Fruit fly (Drosophila melanogaster) whole organism, embryonic: ENCODE results near the gene DCTN6-p27.

Source experiments
- CG10543 ChIP-seq: fragments of 200-800 bp; sonication (Bioruptor generic); optimal IDR thresholded peaks from 3 replicates; lab custom pipeline; 2017; ENCODE audit warnings: missing biosample characterization, mild to moderate bottlenecking, missing genetic modification characterization, moderate library complexity
- CG14965 ChIP-seq: fragments of 200-800 bp; sonication (Bioruptor generic); optimal IDR thresholded peaks from 2 replicates; lab custom pipeline; 2016; ENCODE audit warnings: missing biosample characterization, missing genetic modification characterization, borderline replicate concordance
- CG1602 ChIP-seq: fragments of 200-800 bp; sonication (Bioruptor generic); optimal IDR thresholded peaks from 3 replicates; lab custom pipeline; 2016; ENCODE audit warnings: missing biosample characterization, missing genetic modification characterization
- CG17568 ChIP-seq: fragments of 200-800 bp; sonication (Bioruptor generic); optimal IDR thresholded peaks from 2 replicates; lab custom pipeline; 2018; ENCODE audit warnings: missing biosample characterization, mild to moderate bottlenecking, missing genetic modification characterization, moderate library complexity
- CG18262 ChIP-seq: fragments of 200-800 bp; optimal IDR thresholded peaks from 3 replicates; lab custom pipeline; 2019; ENCODE audit warnings: missing biosample characterization, mild to moderate bottlenecking, missing genetic modification characterization, moderate library complexity
- CG2889 ChIP-seq: fragments of 200-800 bp; sonication (Bioruptor generic); IDR thresholded peaks from 3 replicates; pipeline ENCODE4 v1.3.6; 2022; ENCODE audit warnings: missing biosample characterization, missing genetic modification characterization
- CG30431 ChIP-seq: fragments of 200-800 bp; sonication (Bioruptor generic); optimal IDR thresholded peaks from 2 replicates; lab custom pipeline; 2017; ENCODE audit warnings: missing biosample characterization, missing genetic modification characterization
- CG34422 ChIP-seq: fragments of 200-800 bp; sonication (Bioruptor generic); IDR thresholded peaks from 3 replicates; pipeline ENCODE4 v1.3.6; 2022; ENCODE audit warnings: missing biosample characterization, missing genetic modification characterization
- CG5245 ChIP-seq: fragments of 200-800 bp; sonication (Bioruptor generic); optimal IDR thresholded peaks from 3 replicates; lab custom pipeline; 2016; ENCODE audit warnings: missing biosample characterization, missing genetic modification characterization
- CG6175 ChIP-seq: fragments of 200-800 bp; sonication (Bioruptor generic); IDR thresholded peaks from 3 replicates; pipeline ENCODE4 v1.3.6; 2022; ENCODE audit warnings: missing biosample characterization, missing genetic modification characterization
- CG6254 ChIP-seq: fragments of 200-800 bp; sonication (Bioruptor generic); optimal IDR thresholded peaks from 3 replicates; lab custom pipeline; 2017; ENCODE audit warnings: mild to moderate bottlenecking, missing biosample characterization, missing genetic modification reagents, missing genetic modification characterization
- CG8924 ChIP-seq: fragments of 200-800 bp; optimal IDR thresholded peaks from 3 replicates; lab custom pipeline; 2019; ENCODE audit warnings: missing biosample characterization, mild to moderate bottlenecking, missing genetic modification characterization, moderate library complexity
- CG9215 ChIP-seq: fragments of 200-800 bp; sonication (Bioruptor generic); IDR thresholded peaks from 2 replicates; pipeline ENCODE4 v1.3.6; 2022; ENCODE audit warnings: missing biosample characterization, missing genetic modification characterization
- CG9817 ChIP-seq: fragments of 200-800 bp; sonication (Bioruptor generic); optimal IDR thresholded peaks from 2 replicates; lab custom pipeline; 2018; ENCODE audit warnings: missing biosample characterization, mild to moderate bottlenecking, missing genetic modification characterization, moderate library complexity
- CkIIα-i1 ChIP-seq: fragments of 200-800 bp; sonication (Bioruptor generic); IDR thresholded peaks from 2 replicates; pipeline ENCODE4 v1.3.6; 2022; ENCODE audit warnings: missing biosample characterization, missing genetic modification characterization
- Dad ChIP-seq: fragments of 200-800 bp; sonication (Bioruptor generic); optimal IDR thresholded peaks from 3 replicates; lab custom pipeline; 2016; ENCODE audit warnings: missing biosample characterization, missing genetic modification characterization
- ERR ChIP-seq: fragments of 200-800 bp; sonication (Bioruptor generic); optimal IDR thresholded peaks from 2 replicates; lab custom pipeline; 2016; ENCODE audit warnings: missing biosample characterization, missing genetic modification characterization
- Ets65A ChIP-seq: fragments of 200-800 bp; sonication (Bioruptor generic); peaks from one replicate; lab custom pipeline; 2016; ENCODE audit warnings: missing biosample characterization, missing genetic modification characterization
- Gug ChIP-seq: fragments of 200-800 bp; sonication (Bioruptor generic); IDR thresholded peaks from 4 replicates; pipeline ENCODE4 v1.3.6; 2022; ENCODE audit warnings: missing biosample characterization, missing genetic modification characterization
- HLH3B ChIP-seq: fragments of 200-800 bp; sonication (Bioruptor generic); IDR thresholded peaks from 2 replicates; pipeline ENCODE4 v1.3.6; 2022; ENCODE audit warnings: missing biosample characterization, missing genetic modification characterization
- Hsf ChIP-seq: fragments of 200-800 bp; sonication (Bioruptor generic); optimal IDR thresholded peaks from 3 replicates; lab custom pipeline; 2016; ENCODE audit warnings: missing biosample characterization, missing genetic modification characterization
- Lhr ChIP-seq: fragments of 200-800 bp; sonication (Bioruptor generic); optimal IDR thresholded peaks from 3 replicates; lab custom pipeline; 2017; ENCODE audit warnings: mild to moderate bottlenecking, missing biosample characterization, missing genetic modification reagents, missing genetic modification characterization
- MTF-1 ChIP-seq: fragments of 200-800 bp; sonication (Bioruptor generic); optimal IDR thresholded peaks from 2 replicates; lab custom pipeline; 2018; ENCODE audit warnings: missing biosample characterization, mild to moderate bottlenecking, missing genetic modification characterization, borderline replicate concordance
- Meics ChIP-seq: fragments of 200-800 bp; sonication (Bioruptor generic); optimal IDR thresholded peaks from 2 replicates; lab custom pipeline; 2017; ENCODE audit warnings: missing biosample characterization, mild to moderate bottlenecking, missing genetic modification characterization
- Mrtf ChIP-seq: fragments of 200-800 bp; sonication (Bioruptor generic); IDR thresholded peaks from 3 replicates; pipeline ENCODE4 v1.3.6; 2022; ENCODE audit warnings: missing biosample characterization, missing genetic modification characterization
- NC2α ChIP-seq: fragments of 200-800 bp; sonication (Bioruptor generic); optimal IDR thresholded peaks from 2 replicates; lab custom pipeline; 2016; ENCODE audit warnings: missing biosample characterization, missing genetic modification characterization
- Nf-YC ChIP-seq: fragments of 200-800 bp; optimal IDR thresholded peaks from 3 replicates; lab custom pipeline; 2019; ENCODE audit warnings: missing biosample characterization, mild to moderate bottlenecking, missing genetic modification characterization, moderate library complexity
- Spps ChIP-seq: fragments of 200-800 bp; sonication (Bioruptor generic); optimal IDR thresholded peaks from 2 replicates; lab custom pipeline; 2018; ENCODE audit warnings: missing biosample characterization, mild to moderate bottlenecking, missing genetic modification characterization
- Sry-δ ChIP-seq: fragments of 200-800 bp; sonication (Bioruptor generic); optimal IDR thresholded peaks from 2 replicates; lab custom pipeline; 2016; ENCODE audit warnings: missing biosample characterization, missing genetic modification characterization
- aop ChIP-seq: fragments of 200-800 bp; sonication (Bioruptor generic); IDR thresholded peaks from 2 replicates; pipeline ENCODE4 v1.3.6; 2022; ENCODE audit warnings: missing biosample characterization, missing genetic modification characterization
- bcd ChIP-seq: fragments of 200-800 bp; sonication (Bioruptor generic); optimal IDR thresholded peaks from 2 replicates; lab custom pipeline; 2017; ENCODE audit warnings: missing biosample characterization, mild to moderate bottlenecking, missing genetic modification characterization
- cad ChIP-seq: fragments of >200 bp; optimal IDR thresholded peaks from 2 replicates; lab custom pipeline; 2017; ENCODE audit warnings: missing biosample characterization, missing genetic modification characterization
- croc ChIP-seq: fragments of 200-800 bp; sonication (Bioruptor generic); conservative IDR thresholded peaks from 3 replicates; pipeline ENCODE4 v1.3.6; 2022; ENCODE audit warnings: missing biosample characterization, missing genetic modification characterization
- cwo ChIP-seq: fragments of 200-800 bp; sonication (Bioruptor generic); optimal IDR thresholded peaks from 3 replicates; lab custom pipeline; 2017; ENCODE audit warnings: missing biosample characterization, missing genetic modification characterization, mild to moderate bottlenecking, moderate library complexity, missing genetic modification reagents
- eyg ChIP-seq: fragments of 200-800 bp; sonication (Bioruptor generic); optimal IDR thresholded peaks from 3 replicates; lab custom pipeline; 2016; ENCODE audit warnings: missing biosample characterization, missing genetic modification characterization
- grau ChIP-seq: fragments of 200-800 bp; optimal IDR thresholded peaks from 3 replicates; lab custom pipeline; 2019; ENCODE audit warnings: missing biosample characterization, mild to moderate bottlenecking, missing genetic modification characterization, moderate library complexity
- gsb-n ChIP-seq: fragments of 200-800 bp; sonication (Bioruptor generic); optimal IDR thresholded peaks from 3 replicates; lab custom pipeline; 2018; ENCODE audit warnings: missing biosample characterization, mild to moderate bottlenecking, missing genetic modification characterization
- hkb ChIP-seq, 2 experiments: fragments of 200-800 bp in 1 of 2; fragments of >200 bp in 1 of 2; sonication (Bioruptor generic) in 1 of 2; IDR thresholded peaks in 1 of 2; optimal IDR thresholded peaks in 1 of 2; 2 replicates each; pipeline versions ENCODE4 v1.3.6 to Lab custom; 2017 to 2022; ENCODE audit warnings: missing biosample characterization in 1 of 2, missing genetic modification characterization in 1 of 2
- lbe ChIP-seq: fragments of 200-800 bp; sonication (Bioruptor generic); optimal IDR thresholded peaks from 2 replicates; lab custom pipeline; 2016; ENCODE audit warnings: missing biosample characterization, mild to moderate bottlenecking, missing genetic modification characterization
- lola ChIP-seq, 3 experiments: fragments of >200 bp in 2 of 3; fragments of 200-800 bp in 1 of 3; sonication (Bioruptor generic) in 1 of 3; optimal IDR thresholded peaks; 2 replicates each; lab custom pipeline; 2017 to 2019; ENCODE audit warnings: missing biosample characterization in 3 of 3, missing genetic modification characterization in 3 of 3, mild to moderate bottlenecking in 1 of 3, moderate library complexity in 1 of 3
- lov ChIP-seq, 2 experiments: fragments of 200-800 bp in 1 of 2; fragments of >200 bp in 1 of 2; sonication (Bioruptor generic) in 1 of 2; IDR thresholded peaks in 1 of 2; optimal IDR thresholded peaks in 1 of 2; 2 replicates in 1 of 2; 3 replicates in 1 of 2; pipeline versions ENCODE4 v1.3.6 to Lab custom; 2017 to 2022; ENCODE audit warnings: missing biosample characterization in 1 of 2, missing genetic modification characterization in 1 of 2
- maf-S ChIP-seq: fragments of 200-800 bp; sonication (Bioruptor generic); optimal IDR thresholded peaks from 2 replicates; lab custom pipeline; 2016; ENCODE audit warnings: missing biosample characterization, missing genetic modification characterization
- nom ChIP-seq: fragments of 200-800 bp; sonication (Bioruptor generic); optimal IDR thresholded peaks from 2 replicates; lab custom pipeline; 2017; ENCODE audit warnings: missing biosample characterization, missing genetic modification characterization, mild to moderate bottlenecking, moderate library complexity, missing genetic modification reagents
- psq ChIP-seq: fragments of 200-800 bp; sonication (Bioruptor generic); optimal IDR thresholded peaks from 2 replicates; lab custom pipeline; 2017; ENCODE audit warnings: missing biosample characterization, missing genetic modification characterization
- pzg ChIP-seq: fragments of 200-800 bp; sonication (Bioruptor generic); optimal IDR thresholded peaks from 3 replicates; lab custom pipeline; 2018; ENCODE audit warnings: missing biosample characterization, mild to moderate bottlenecking, missing genetic modification characterization, moderate library complexity
- salm ChIP-seq: fragments of 200-800 bp; sonication (Bioruptor generic); optimal IDR thresholded peaks from 2 replicates; lab custom pipeline; 2018; ENCODE audit warnings: missing biosample characterization, mild to moderate bottlenecking, missing genetic modification characterization
- sna ChIP-seq: fragments of 200-800 bp; sonication (Bioruptor generic); IDR thresholded peaks from 2 replicates; pipeline ENCODE4 v1.3.6; 2022; ENCODE audit warnings: missing biosample characterization, missing genetic modification characterization; ENCODE audit not compliant: partially characterized antibody
- stwl ChIP-seq: fragments of 200-800 bp; sonication (Bioruptor generic); optimal IDR thresholded peaks from 3 replicates; lab custom pipeline; 2018; ENCODE audit warnings: missing biosample characterization, mild to moderate bottlenecking, missing genetic modification characterization, moderate library complexity
- tna ChIP-seq: fragments of 200-800 bp; sonication (Bioruptor generic); IDR thresholded peaks from 2 replicates; pipeline ENCODE4 v1.3.6; 2022; ENCODE audit warnings: missing biosample characterization, missing genetic modification characterization; ENCODE audit not compliant: partially characterized antibody
- tup ChIP-seq: fragments of 200-800 bp; sonication (Bioruptor generic); optimal IDR thresholded peaks from 2 replicates; lab custom pipeline; 2016; ENCODE audit warnings: missing biosample characterization, mild to moderate bottlenecking, missing genetic modification characterization, moderate library complexity

Gene DCTN6-p27

DNA sequence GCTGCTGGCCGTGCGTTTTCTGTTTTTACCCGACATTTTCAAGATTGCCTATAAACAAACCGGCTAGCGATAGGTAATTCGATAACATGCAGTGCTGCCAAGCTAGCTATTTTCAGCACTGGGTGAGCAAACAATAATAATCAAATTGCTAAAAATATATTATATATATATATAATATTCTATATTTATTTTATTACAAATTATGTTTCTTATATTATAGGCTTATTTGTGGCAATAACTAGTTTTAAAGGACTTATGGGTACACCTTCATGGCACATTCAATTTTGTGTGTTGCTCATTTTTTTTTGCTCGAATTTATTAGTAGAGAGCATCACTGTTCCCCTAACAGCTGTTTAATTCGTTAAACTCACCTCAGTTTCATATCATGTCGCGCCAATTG is 5.2 kb upstream of the DCTN6-p27 start (continued):
- TF ChIP-seq lola (GFP tag; optimal IDR thresholded peaks at IDR 0.05; lab: Kevin White, UChicago) (peak in 1 of 3 experiments; percentile 71), CG9215 (GFP tag; lab: Robert Waterston, UW) (peak; percentile 58), CG5245 (peak; percentile 23), gsb-n (peak; percentile 65), CG18262 (tag; lab: Kevin White, UChicago) (peak; percentile 60), CG6254 (peak; percentile 40), Hsf (GFP tag; lab: Kevin White, UChicago) (no peak), Lhr (no peak), nom (GFP tag; lab: Kevin White, UChicago) (peak; percentile 14), Ets65A (GFP tag; lab: Kevin White, UChicago) (no peak), CG34422 (GFP tag; lab: Robert Waterston, UW) (peak; percentile 57; the same call in 1 of the 3 replicates), CG14965 (GFP tag; lab: Kevin White, UChicago) (no peak), eyg (GFP tag; lab: Kevin White, UChicago) (no peak), tna (GFP tag; lab: Robert Waterston, UW) (no peak), CG9817 (tag; lab: Kevin White, UChicago) (peak; percentile 83), croc (peak; percentile 52; the same call in 2 of the 3 replicates), Nf-YC (tag; lab: Kevin White, UChicago) (peak; percentile 70), grau (tag; lab: Kevin White, UChicago) (peak; percentile 76), HLH3B (no peak), hkb (optimal IDR thresholded peaks at IDR 0.05; lab: Kevin White, UChicago) (no peak), hkb (GFP tag; IDR thresholded peaks at IDR 0.05; lab: Robert Waterston, UW) (no peak), CkIIα-i1 (GFP tag; lab: Robert Waterston, UW) (no peak), Gug (GFP tag; lab: Robert Waterston, UW) (no peak), sna (no peak), MTF-1 (GFP tag; lab: Kevin White, UChicago) (no peak), Spps (tag; lab: Kevin White, UChicago) (peak; percentile 38), pzg (GFP tag; lab: Kevin White, UChicago) (peak; percentile 18), CG2889 (GFP tag; lab: Robert Waterston, UW) (no peak), lbe (peak; percentile 43), salm (tag; lab: Kevin White, UChicago) (peak; percentile 44), maf-S (GFP tag; lab: Kevin White, UChicago) (no peak), CG10543 (peak; percentile 84), Meics (no peak), cad (GFP tag; lab: Kevin White, UChicago) (no peak), CG1602 (peak; percentile 57), psq (GFP tag; lab: Kevin White, UChicago) (no peak), Dad (no peak), Mrtf (GFP tag; lab: Robert Waterston, UW) (no peak), stwl (tag; lab: Kevin White, UChicago) (peak; percentile 21), ERR (GFP tag; lab: Kevin White, UChicago) (no peak), CG30431 (GFP tag; lab: Kevin White, UChicago) (peak; percentile 7), CG8924 (tag; lab: Kevin White, UChicago) (peak; percentile 64), bcd (no peak), CG17568 (GFP tag; lab: Kevin White, UChicago) (no peak), aop (GFP tag; lab: Robert Waterston, UW) (no peak), NC2α (GFP tag; lab: Kevin White, UChicago) (no peak), cwo (peak; percentile 7), CG6175 (GFP tag; lab: Robert Waterston, UW) (no peak), tup (GFP tag; lab: Kevin White, UChicago) (no peak), lov (optimal IDR thresholded peaks at IDR 0.05; lab: Kevin White, UChicago) (no peak), lov (GFP tag; IDR thresholded peaks at IDR 0.05; lab: Robert Waterston, UW) (no peak), Sry-δ (GFP tag; lab: Kevin White, UChicago) (no peak)
